Worm (Caenorhabditis elegans) whole organism, early embryonic: Measurements from ENCODE around the gene gmpr-1.

ENCODE experiments used
- F13C5.2 ChIP-seq: sonication (generic microtip); optimal IDR thresholded peaks from 2 replicates; lab custom pipeline; 2017; ENCODE audit warnings: mild to moderate bottlenecking, missing genetic modification characterization, inconsistent platforms, missing compliant biosample characterization
- aly-1 ChIP-seq: sonication (generic microtip); optimal IDR thresholded peaks from 2 replicates; lab custom pipeline; 2016; ENCODE audit warnings: missing genetic modification characterization, missing compliant biosample characterization
- ama-1 ChIP-seq: fragments of 150-350 bp; optimal IDR thresholded peaks from 2 replicates; lab custom pipeline; 2014
- ceh-13 ChIP-seq: fragments of 200-800 bp; sonication (Bioruptor generic); optimal IDR thresholded peaks from 2 replicates; lab custom pipeline; 2018; ENCODE audit warnings: mild to moderate bottlenecking, missing genetic modification characterization, missing compliant biosample characterization
- flt-1 ChIP-seq: fragments of 200-800 bp; sonication (Bioruptor generic); IDR thresholded peaks from 2 replicates; pipeline ENCODE4 v1.3.6; 2022; ENCODE audit warnings: missing genetic modification characterization, missing compliant biosample characterization
- hmg-4 ChIP-seq: fragments of 200-800 bp; sonication (Bioruptor generic); optimal IDR thresholded peaks from 2 replicates; lab custom pipeline; 2018; ENCODE audit warnings: mild to moderate bottlenecking, missing genetic modification characterization, missing compliant biosample characterization
- scrt-1 ChIP-seq: fragments of 200-800 bp; sonication (Bioruptor generic); IDR thresholded peaks from 2 replicates; pipeline ENCODE4 v1.3.6; 2022; ENCODE audit warnings: missing genetic modification characterization, missing compliant biosample characterization
- tbx-11 ChIP-seq: fragments of 200-800 bp; sonication (Bioruptor generic); IDR thresholded peaks from 2 replicates; pipeline ENCODE4 v1.3.6; 2022; ENCODE audit warnings: missing genetic modification characterization, missing compliant biosample characterization
- tbx-37 ChIP-seq: fragments of 200-800 bp; sonication (Bioruptor generic); conservative IDR thresholded peaks from 2 replicates; pipeline ENCODE4 v1.3.6; 2022; ENCODE audit warnings: missing genetic modification reagents, missing genetic modification characterization, missing compliant biosample characterization
- tra-4 ChIP-seq: sonication (generic microtip); optimal IDR thresholded peaks from 2 replicates; lab custom pipeline; 2017; ENCODE audit warnings: missing genetic modification characterization, missing compliant biosample characterization

The gmpr-1 gene

ce11 chrV:4322706-4323105 lies 48.5 kb downstream of the gmpr-1 start, which contains the start of gene R02D1.2:
R02D1.2 (minus strand) TSS chrV:4322806.
- TF ChIP-seq ceh-13 (GFP tag; lab: Kevin White, UChicago): no peak
- TF ChIP-seq tbx-37 (GFP tag; lab: Robert Waterston, UW): no peak
- no peak for TF ChIP-seq scrt-1
- TF ChIP-seq ama-1 (lab: Kevin White, UChicago): no peak

- TF ChIP-seq F13C5.2 (tag; lab: Kevin White, UChicago): no peak
- no peak for TF ChIP-seq tbx-11 (GFP tag; lab: Robert Waterston, UW)
- TF ChIP-seq aly-1 (tag; lab: Kevin White, UChicago): no peak
- TF ChIP-seq hmg-4 (GFP tag; lab: Kevin White, UChicago): no peak
- no peak for TF ChIP-seq scrt-1
- no peak for TF ChIP-seq flt-1 (GFP tag; lab: Robert Waterston, UW)
- no peak for TF ChIP-seq tra-4 (tag; lab: Kevin White, UChicago)
Observed at ce11 chrV:4319867-4320266, 51.3 kb downstream of the gmpr-1 start, which contains the start of gene ZC132.9. ZC132.9 (minus strand) TSS chrV:4319967.
